Worm (Caenorhabditis elegans) whole organism, midembryonic: Measurements from ENCODE around the gene phy-3.

Experiments used
- T22C8.4 ChIP-seq: fragments of 200-800 bp; sonication (Bioruptor generic); IDR thresholded peaks from 2 replicates; pipeline ENCODE4 v1.3.6; 2022; ENCODE audit warnings: missing genetic modification characterization, missing compliant biosample characterization
- cog-1 ChIP-seq: sonication (generic microtip); optimal IDR thresholded peaks from 2 replicates; lab custom pipeline; 2016; ENCODE audit warnings: missing genetic modification characterization, missing compliant biosample characterization
- flt-1 ChIP-seq: fragments of 200-800 bp; sonication (Bioruptor generic); IDR thresholded peaks from 2 replicates; pipeline ENCODE4 v1.3.6; 2022; ENCODE audit warnings: missing genetic modification characterization, missing compliant biosample characterization
- klf-2 ChIP-seq: fragments of 200-800 bp; sonication (Bioruptor generic); conservative IDR thresholded peaks from 2 replicates; pipeline ENCODE4 v1.3.6; 2022; ENCODE audit warnings: missing genetic modification reagents, missing genetic modification characterization, missing compliant biosample characterization
- med-1 ChIP-seq: sonication (generic microtip); optimal IDR thresholded peaks from 2 replicates; lab custom pipeline; 2017; ENCODE audit warnings: missing genetic modification characterization, mild to moderate bottlenecking, missing compliant biosample characterization, antibody characterized with exemption, missing genetic modification reagents; ENCODE audit not compliant: insufficient read depth
- ref-1 ChIP-seq: fragments of 200-800 bp; sonication (Bioruptor generic); conservative IDR thresholded peaks from 2 replicates; pipeline ENCODE4 v1.3.6; 2022; ENCODE audit warnings: missing genetic modification reagents, missing genetic modification characterization, missing compliant biosample characterization
- tab-1 ChIP-seq: fragments of 200-800 bp; sonication (Bioruptor generic); IDR thresholded peaks from 2 replicates; pipeline ENCODE4 v1.3.6; 2022; ENCODE audit warnings: missing genetic modification characterization, missing compliant biosample characterization
- ztf-23 ChIP-seq: fragments of 200-800 bp; sonication (Bioruptor generic); IDR thresholded peaks from 2 replicates; pipeline ENCODE4 v1.3.6; 2022; ENCODE audit warnings: missing genetic modification reagents, missing genetic modification characterization, missing compliant biosample characterization
- ztf-29 ChIP-seq: fragments of 200-800 bp; sonication (Bioruptor generic); IDR thresholded peaks from 2 replicates; pipeline ENCODE4 v1.3.6; 2022; ENCODE audit warnings: missing genetic modification reagents, missing genetic modification characterization, missing compliant biosample characterization

Gene phy-3

DNA sequence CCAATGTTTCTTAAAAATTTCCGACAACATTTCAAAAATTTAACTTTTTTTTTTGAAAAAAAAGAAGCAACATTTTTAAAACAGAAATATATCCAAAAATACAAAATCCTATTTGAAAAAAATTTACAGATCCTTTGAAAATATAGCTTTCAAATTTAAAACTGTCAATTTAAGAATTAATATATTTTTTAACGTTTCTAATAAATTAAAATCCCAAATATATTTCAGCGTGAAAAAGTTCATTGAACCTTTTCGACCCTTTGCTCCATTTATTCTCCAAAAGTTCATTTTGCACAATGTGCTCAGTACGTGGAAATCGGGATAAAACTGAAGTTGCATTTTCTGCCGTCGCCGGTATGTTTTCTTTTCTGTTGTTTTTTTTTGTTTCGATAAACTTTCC lies at the start of gene phy-3:
Gene phy-3, plus strand, starts transcription at position 301 of the 400 bp plus-strand sequence.
- TF ChIP-seq flt-1 (GFP tag; lab: Robert Waterston, UW), result no peak
- no peak for TF ChIP-seq ztf-29
- no peak for TF ChIP-seq cog-1

DNA sequence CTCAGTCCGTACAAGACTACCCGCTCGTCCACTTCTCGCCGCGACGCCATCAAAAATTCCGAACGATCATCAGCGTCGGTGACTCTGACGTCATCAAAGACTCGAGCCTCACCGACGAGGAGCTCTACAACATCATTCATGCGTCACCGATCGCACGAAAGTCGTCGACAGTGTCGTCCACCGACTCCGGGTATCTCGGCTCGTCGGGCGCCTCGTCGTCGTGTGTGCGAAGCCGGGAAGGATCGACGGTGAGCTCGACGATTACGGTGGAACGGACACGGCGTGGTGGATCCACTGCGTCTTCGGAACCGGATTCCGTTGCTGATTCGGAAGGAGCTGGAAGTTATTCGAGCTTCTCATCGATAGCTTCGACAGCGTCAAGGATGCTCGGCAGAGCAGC lies 48.2 kb upstream of the phy-3 start:
- TF ChIP-seq tab-1 (no peak), cog-1 (no peak), ztf-23 (GFP tag; lab: Robert Waterston, UW) (no peak), flt-1 (GFP tag; lab: Robert Waterston, UW) (no peak), klf-2 (GFP tag; lab: Robert Waterston, UW) (no peak), ref-1 (no peak), med-1 (GFP tag; lab: Kevin White, UChicago) (no peak), ztf-29 (no peak), T22C8.4 (GFP tag; lab: Robert Waterston, UW) (no peak)

DNA sequence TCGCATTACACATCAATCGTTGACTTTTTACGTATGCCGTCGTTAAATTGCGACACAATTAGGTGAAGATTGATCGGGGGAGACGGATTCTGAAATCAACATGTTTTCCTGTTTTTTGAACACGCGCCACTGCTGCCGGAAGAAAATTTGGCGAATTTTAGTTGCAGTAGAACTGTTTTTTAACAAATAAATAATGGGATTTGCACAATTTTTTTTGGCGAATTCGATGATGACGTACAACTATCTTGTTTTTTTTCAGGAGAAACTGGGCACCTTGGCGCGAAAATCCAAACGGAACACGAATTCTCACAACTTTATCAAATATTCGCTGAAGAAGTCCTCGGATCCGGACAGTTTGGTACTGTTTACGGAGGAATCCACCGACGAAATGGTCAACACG lies 47.0 kb upstream of the phy-3 start:
- no peak for TF ChIP-seq klf-2 (GFP tag; lab: Robert Waterston, UW)
- no peak for TF ChIP-seq ztf-29
- TF ChIP-seq med-1 (GFP tag; lab: Kevin White, UChicago), result no peak
- TF ChIP-seq ref-1, result no peak
- TF ChIP-seq tab-1, result no peak
- no peak for TF ChIP-seq T22C8.4 (GFP tag; lab: Robert Waterston, UW)
- no peak for TF ChIP-seq cog-1
- TF ChIP-seq flt-1 (GFP tag; lab: Robert Waterston, UW), result no peak
- TF ChIP-seq ztf-23 (GFP tag; lab: Robert Waterston, UW), result no peak

DNA sequence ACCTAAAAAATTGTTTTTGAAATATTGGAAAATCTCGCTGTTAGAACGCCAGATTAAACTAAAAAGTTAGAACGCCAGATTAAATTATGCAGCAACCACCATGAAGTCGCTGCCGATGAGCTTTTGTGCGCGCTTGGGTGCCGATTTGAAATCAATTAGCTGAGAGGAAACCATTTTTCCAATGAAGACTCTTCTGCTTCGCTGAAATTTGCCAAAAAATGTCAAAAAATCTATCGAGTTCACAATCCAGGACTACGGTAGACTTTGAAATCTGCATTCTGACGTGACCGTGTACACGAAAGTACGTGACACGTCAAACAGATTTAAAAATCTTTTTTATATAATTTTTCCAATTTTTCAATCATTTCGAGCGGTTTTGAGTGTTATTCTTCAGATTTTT lies 44.0 kb upstream of the phy-3 start, which contains the start of gene immt-2:
Gene immt-2, plus strand, starts transcription at position 301 of the 400 bp plus-strand sequence.
- TF ChIP-seq tab-1, result no peak
- TF ChIP-seq ref-1, result no peak
- no peak for TF ChIP-seq flt-1 (GFP tag; lab: Robert Waterston, UW)
- no peak for TF ChIP-seq med-1 (GFP tag; lab: Kevin White, UChicago)
- no peak for TF ChIP-seq ztf-29
- no peak for TF ChIP-seq klf-2 (GFP tag; lab: Robert Waterston, UW)
- no peak for TF ChIP-seq T22C8.4 (GFP tag; lab: Robert Waterston, UW)
- TF ChIP-seq ztf-23 (GFP tag; lab: Robert Waterston, UW), result no peak
- TF ChIP-seq cog-1, result no peak

DNA sequence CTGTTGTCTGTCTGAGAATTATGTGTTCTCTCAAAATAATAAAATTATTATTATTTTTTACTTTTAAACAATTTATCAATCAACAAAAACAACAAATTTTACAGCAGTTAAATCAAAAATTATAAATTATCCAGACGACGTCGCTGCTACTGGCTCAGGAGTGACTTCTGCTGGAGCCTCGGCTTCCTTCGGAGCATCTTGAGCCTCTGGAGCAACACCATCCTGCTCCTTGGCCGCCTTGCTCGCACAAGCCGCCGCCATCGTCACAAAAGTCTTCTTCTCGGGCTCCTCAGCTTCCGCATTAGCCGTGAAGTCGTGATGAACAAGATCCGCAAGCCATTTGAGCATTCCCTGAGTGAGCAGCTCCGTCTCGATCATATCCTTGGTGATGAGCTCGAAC lies 40.2 kb upstream of the phy-3 start:
- TF ChIP-seq ztf-29, result no peak
- no peak for TF ChIP-seq ref-1
- TF ChIP-seq tab-1, result no peak
- TF ChIP-seq cog-1, result no peak
- no peak for TF ChIP-seq klf-2 (GFP tag; lab: Robert Waterston, UW)
- TF ChIP-seq T22C8.4 (GFP tag; lab: Robert Waterston, UW), result no peak

DNA sequence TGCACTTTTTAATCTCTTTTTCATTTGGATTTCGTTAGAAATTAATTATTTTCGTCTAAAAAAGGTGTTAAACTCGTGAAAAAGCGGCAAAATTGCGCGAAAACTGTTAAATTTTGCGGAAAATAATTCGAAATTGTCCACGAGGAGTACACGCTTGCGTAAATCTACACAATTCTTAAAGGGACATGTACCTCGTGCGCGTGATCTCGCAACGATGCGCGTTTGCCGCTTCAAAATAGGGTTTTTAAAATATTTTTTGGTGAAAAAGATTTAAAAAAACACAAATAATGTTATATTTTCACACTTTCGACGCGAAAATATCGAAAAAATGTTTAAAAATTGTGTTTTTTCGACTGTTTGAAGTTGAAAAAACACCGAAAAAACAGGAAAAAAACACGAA lies 39.7 kb upstream of the phy-3 start:
- TF ChIP-seq flt-1 (GFP tag; lab: Robert Waterston, UW) (no peak), tab-1 (no peak), ref-1 (no peak), cog-1 (no peak), med-1 (GFP tag; lab: Kevin White, UChicago) (no peak), klf-2 (GFP tag; lab: Robert Waterston, UW) (no peak)

DNA sequence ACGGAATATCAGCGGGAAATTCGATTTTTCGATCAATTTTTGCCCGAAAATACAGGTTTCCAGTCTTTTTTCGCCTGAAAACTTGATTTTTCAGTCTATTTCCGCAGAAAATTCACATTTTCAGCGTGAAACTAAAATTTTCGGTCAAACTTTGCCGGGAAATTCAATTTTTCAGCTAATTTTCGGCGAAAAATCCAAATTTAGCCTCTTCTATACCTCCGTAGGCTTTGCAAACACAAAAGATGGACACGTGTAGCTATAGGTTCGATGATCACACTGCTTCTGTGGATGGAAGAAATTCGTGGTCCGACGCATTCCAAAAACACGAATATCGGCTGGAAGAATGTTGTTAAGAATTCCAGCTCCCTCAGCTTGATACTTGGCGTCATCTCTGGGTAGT lies 38.9 kb upstream of the phy-3 start:
- TF ChIP-seq ref-1 (no peak), med-1 (GFP tag; lab: Kevin White, UChicago) (no peak), cog-1 (no peak), ztf-23 (GFP tag; lab: Robert Waterston, UW) (no peak), flt-1 (GFP tag; lab: Robert Waterston, UW) (no peak), tab-1 (no peak), ztf-29 (no peak), T22C8.4 (GFP tag; lab: Robert Waterston, UW) (no peak), klf-2 (GFP tag; lab: Robert Waterston, UW) (no peak)

DNA sequence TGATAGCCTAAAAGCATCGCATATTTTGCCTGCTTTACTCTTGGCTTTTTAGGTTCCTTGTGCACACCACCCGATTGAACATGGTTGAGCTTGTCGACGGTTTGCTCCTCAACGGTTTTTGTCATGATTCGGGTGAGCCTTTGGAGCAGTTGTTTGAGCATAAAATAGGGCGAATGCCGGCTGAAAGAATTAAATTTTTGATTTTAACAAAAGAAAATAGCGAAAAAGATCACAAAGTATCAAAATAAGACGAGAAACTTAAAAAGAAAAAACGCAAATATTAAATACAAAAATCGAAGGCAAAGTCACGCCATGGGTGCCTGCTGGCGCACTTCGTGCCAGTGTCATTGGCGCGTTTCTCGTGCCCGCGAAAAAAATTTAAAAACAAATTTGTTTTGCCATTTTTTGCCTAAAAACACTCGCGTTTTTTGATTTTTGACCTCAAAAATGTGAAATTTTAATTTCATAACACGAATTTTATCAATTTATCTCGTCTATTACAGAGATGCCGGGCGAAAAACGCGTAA lies 38.1 kb upstream of the phy-3 start, which contains the start of the genes ctps-1 and pus-1:
Gene ctps-1, plus strand, starts transcription at position 51 of the 527 bp plus-strand sequence.
Gene pus-1, minus strand, starts transcription at position 125 of the 527 bp plus-strand sequence.
- TF ChIP-seq ref-1, result no peak
- no peak for TF ChIP-seq ztf-29
- TF ChIP-seq klf-2 (GFP tag; lab: Robert Waterston, UW), result no peak
- TF ChIP-seq cog-1, result no peak
- no peak for TF ChIP-seq flt-1 (GFP tag; lab: Robert Waterston, UW)
- no peak for TF ChIP-seq med-1 (GFP tag; lab: Kevin White, UChicago)

DNA sequence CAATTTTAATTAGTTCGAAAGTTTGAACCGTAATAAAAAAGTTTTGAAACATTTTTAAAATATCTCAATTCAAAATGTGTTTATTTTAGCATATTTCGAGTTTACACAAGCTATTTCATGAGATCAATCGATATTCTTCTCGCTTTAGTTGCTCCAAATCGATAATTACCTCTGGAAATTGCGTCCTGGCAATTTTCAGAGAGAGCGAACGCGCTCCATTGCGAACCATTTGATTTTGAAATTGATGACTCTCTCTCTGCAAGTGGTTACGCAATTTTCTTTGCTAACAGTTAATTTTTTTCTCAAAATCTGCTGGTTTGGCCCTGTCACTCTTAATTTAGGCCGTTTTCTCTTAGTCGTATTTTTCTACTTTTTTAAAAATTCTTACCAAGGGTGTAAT lies 32.5 kb upstream of the phy-3 start:
- no peak for TF ChIP-seq tab-1

DNA sequence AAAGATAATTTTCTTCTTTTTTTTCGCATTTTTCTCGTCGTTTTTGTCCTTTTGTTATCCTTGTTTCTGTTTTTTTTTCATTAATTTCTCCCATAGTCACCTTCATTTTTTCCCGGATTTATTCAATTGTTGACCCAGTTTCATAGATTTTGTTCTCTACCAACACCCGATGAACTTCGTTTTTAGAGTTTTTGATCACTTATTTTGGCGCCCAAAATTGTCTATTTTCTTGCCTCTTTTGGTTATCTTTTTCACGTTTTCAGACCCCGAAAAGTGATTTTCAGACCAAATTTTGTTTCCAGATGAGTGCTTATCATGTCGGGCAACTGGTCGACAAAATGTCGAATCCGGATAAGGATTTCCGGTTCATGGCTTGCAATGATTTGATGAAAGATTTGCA lies 30.4 kb upstream of the phy-3 start, which contains the start of gene cand-1:
Gene cand-1, plus strand, starts transcription at position 301 of the 400 bp plus-strand sequence.
- TF ChIP-seq ref-1, result no peak

DNA sequence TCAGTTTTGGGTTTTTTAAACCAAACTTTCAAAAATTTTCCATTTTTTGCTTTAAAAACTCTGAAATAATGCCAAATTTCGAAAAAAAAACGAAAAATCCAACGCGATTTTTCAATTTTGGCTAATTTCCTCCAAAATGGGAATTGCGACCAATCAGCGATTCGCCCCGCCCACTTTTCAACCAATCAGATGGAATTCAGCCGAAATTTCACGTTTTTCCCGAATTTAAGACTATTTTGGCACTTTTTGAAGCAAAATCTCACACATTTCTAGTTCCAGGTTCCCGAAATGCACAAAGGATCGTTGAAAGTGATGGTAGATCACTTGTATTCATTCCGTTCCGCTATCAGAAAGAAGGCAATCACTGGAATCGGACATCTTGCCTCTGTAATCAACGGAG lies 28.2 kb upstream of the phy-3 start:
- TF ChIP-seq tab-1 (no peak), klf-2 (GFP tag; lab: Robert Waterston, UW) (no peak)

DNA sequence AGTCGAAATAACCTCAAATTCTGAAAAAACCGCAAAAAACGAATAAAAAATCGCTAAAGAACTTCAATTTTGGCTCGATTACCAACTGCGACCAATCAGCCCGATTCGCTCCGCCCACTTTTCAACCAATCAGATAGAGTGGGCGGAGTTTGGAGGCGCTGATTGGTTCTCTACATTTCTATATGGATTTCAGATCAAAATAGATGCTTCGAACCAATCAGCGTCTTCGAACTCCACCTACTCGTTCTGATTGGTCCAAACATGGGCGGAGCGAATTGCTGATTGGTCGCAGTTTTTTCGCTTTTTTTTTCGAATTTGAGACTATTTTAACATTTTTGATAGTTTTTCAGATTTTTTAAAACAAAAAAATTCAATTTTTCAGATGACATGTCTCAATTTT lies 24.8 kb upstream of the phy-3 start:
- no peak for TF ChIP-seq flt-1 (GFP tag; lab: Robert Waterston, UW)
- no peak for TF ChIP-seq klf-2 (GFP tag; lab: Robert Waterston, UW)
- no peak for TF ChIP-seq ztf-29
- no peak for TF ChIP-seq cog-1
- TF ChIP-seq ref-1, result no peak
- TF ChIP-seq T22C8.4 (GFP tag; lab: Robert Waterston, UW), result no peak
- no peak for TF ChIP-seq tab-1
- no peak for TF ChIP-seq med-1 (GFP tag; lab: Kevin White, UChicago)
- TF ChIP-seq ztf-23 (GFP tag; lab: Robert Waterston, UW), result no peak
